Worm (Caenorhabditis elegans): ENCODE results near the gene clec-151.

ce11 chrIII:4649363-4649768 lies 21.1 kb downstream of the clec-151 start:
- TF ChIP-seq hlh-6 (tag; optimal IDR thresholded peaks at IDR 0.05) (no peak), rnt-1 (tag; optimal IDR thresholded peaks at IDR 0.05) (peak; percentile 86), unc-55 (GFP tag; optimal IDR thresholded peaks at IDR 0.05) (peak; percentile 92), lin-11 (tag; optimal IDR thresholded peaks at IDR 0.05) (no peak), pqm-1 (tag; optimal IDR thresholded peaks at IDR 0.05) (peak; percentile 87), ama-1 (optimal IDR thresholded peaks at IDR 0.05) (no peak), F13H6.1 (tag; optimal IDR thresholded peaks at IDR 0.05) (peak; percentile 85), K09A11.1 (tag; optimal IDR thresholded peaks at IDR 0.05; ENCODE audit: insufficient read depth) (peak; percentile 43), fax-1 (tag; optimal IDR thresholded peaks at IDR 0.05) (no peak), npax-4 (tag; optimal IDR thresholded peaks at IDR 0.05) (no peak), ceh-2 (tag; optimal IDR thresholded peaks at IDR 0.05) (peak; percentile 63), ceh-48 (tag; optimal IDR thresholded peaks at IDR 0.05) (peak; percentile 96), ceh-45 (GFP tag; IDR thresholded peaks at IDR 0.05) (no peak)
